Worm (Caenorhabditis elegans) whole organism, L1 larva: Measurements from ENCODE around the gene C35D6.4.

Experiments used
- C16A3.4 ChIP-seq: fragments of 150-350 bp; optimal IDR thresholded peaks from 2 replicates; lab custom pipeline; 2014; ENCODE audit warnings: missing biosample characterization, missing genetic modification characterization
- aha-1 ChIP-seq: fragments of 150-350 bp; optimal IDR thresholded peaks from 2 replicates; lab custom pipeline; 2014; ENCODE audit warnings: missing biosample characterization, missing genetic modification characterization
- aly-2 ChIP-seq: fragments of 150-350 bp; optimal IDR thresholded peaks from 2 replicates; lab custom pipeline; 2014; ENCODE audit warnings: missing biosample characterization, missing genetic modification characterization
- ceh-8 ChIP-seq: fragments of 200-800 bp; sonication (Bioruptor generic); optimal IDR thresholded peaks from 2 replicates; lab custom pipeline; 2018; ENCODE audit warnings: mild to moderate bottlenecking, missing genetic modification characterization, moderate library complexity, missing compliant biosample characterization
- ceh-88 ChIP-seq: fragments of 200-800 bp; sonication (Bioruptor generic); IDR thresholded peaks from 2 replicates; pipeline ENCODE4 v1.3.6; 2022; ENCODE audit warnings: missing genetic modification characterization, missing compliant biosample characterization
- ceh-90 ChIP-seq: sonication (generic microtip); optimal IDR thresholded peaks from 2 replicates; lab custom pipeline; 2016; ENCODE audit warnings: missing genetic modification characterization, missing compliant biosample characterization
- dpl-1 ChIP-seq, 3 experiments: fragments of 150-350 bp in 2 of 3; sonication (generic microtip) in 1 of 3; optimal IDR thresholded peaks; 2 replicates each; lab custom pipeline; 2014 to 2017; ENCODE audit warnings: missing biosample characterization in 3 of 3, missing genetic modification characterization in 3 of 3, missing genetic modification reagents in 3 of 3
- efl-1 ChIP-seq, 4 experiments: fragments of 150-350 bp; optimal IDR thresholded peaks in 3 of 4; peaks in 1 of 4; 1 replicate in 1 of 4; 2 replicates in 3 of 4; lab custom pipeline; 2014; ENCODE audit warnings: missing biosample characterization in 2 of 4, missing genetic modification characterization in 2 of 4, missing genetic modification reagents in 2 of 4
- elt-2 ChIP-seq: sonication (generic microtip); optimal IDR thresholded peaks from 2 replicates; lab custom pipeline; 2016; ENCODE audit warnings: missing genetic modification characterization, mild to moderate bottlenecking, inconsistent platforms, missing compliant biosample characterization, missing genetic modification reagents
- elt-3 ChIP-seq, 6 experiments: fragments of 150-350 bp in 1 of 6; sonication (generic microtip); optimal IDR thresholded peaks; 2 replicates each; lab custom pipeline; 2017 to 2018; ENCODE audit warnings: missing biosample characterization in 6 of 6, missing genetic modification characterization in 6 of 6, inconsistent platforms in 1 of 6
- ets-5 ChIP-seq: fragments of 200-800 bp; sonication (Bioruptor generic); IDR thresholded peaks from 2 replicates; pipeline ENCODE4 v1.3.6; 2022; ENCODE audit warnings: missing genetic modification characterization, missing compliant biosample characterization
- fkh-10 ChIP-seq: sonication (generic microtip); optimal IDR thresholded peaks from 2 replicates; lab custom pipeline; 2017; ENCODE audit warnings: missing biosample characterization, missing genetic modification reagents, missing genetic modification characterization
- grh-1 ChIP-seq: fragments of 200-800 bp; sonication (Bioruptor generic); IDR thresholded peaks from 2 replicates; pipeline ENCODE4 v1.3.6; 2022; ENCODE audit warnings: missing genetic modification reagents, missing genetic modification characterization, missing compliant biosample characterization
- lin-14 ChIP-seq: fragments of 200-800 bp; sonication (Bioruptor generic); optimal IDR thresholded peaks from 2 replicates; lab custom pipeline; 2018; ENCODE audit warnings: mild to moderate bottlenecking, missing genetic modification characterization, moderate library complexity, missing compliant biosample characterization
- lir-3 ChIP-seq: sonication (generic microtip); optimal IDR thresholded peaks from 2 replicates; lab custom pipeline; 2016; ENCODE audit warnings: mild to moderate bottlenecking, missing genetic modification characterization, moderate library complexity, missing compliant biosample characterization; ENCODE audit not compliant: poor library complexity
- mef-2 ChIP-seq: fragments of 150-350 bp; optimal IDR thresholded peaks from 2 replicates; lab custom pipeline; 2014; ENCODE audit warnings: missing biosample characterization, missing genetic modification characterization
- nhr-71 ChIP-seq: sonication (generic microtip); optimal IDR thresholded peaks from 2 replicates; lab custom pipeline; 2016; ENCODE audit warnings: mild to moderate bottlenecking, missing genetic modification characterization, moderate library complexity, missing compliant biosample characterization
- nhr-85 ChIP-seq: sonication (generic microtip); peaks from one replicate; lab custom pipeline; 2016; ENCODE audit warnings: missing genetic modification characterization, inconsistent platforms, missing compliant biosample characterization
- nhr-90 ChIP-seq: sonication (generic microtip); optimal IDR thresholded peaks from 2 replicates; lab custom pipeline; 2016; ENCODE audit warnings: mild to moderate bottlenecking, missing genetic modification characterization, missing compliant biosample characterization; ENCODE audit not compliant: poor library complexity
- pax-3 ChIP-seq: fragments of 200-800 bp; sonication (Bioruptor generic); optimal IDR thresholded peaks from 2 replicates; lab custom pipeline; 2018; ENCODE audit warnings: mild to moderate bottlenecking, missing genetic modification characterization, moderate library complexity, missing compliant biosample characterization
- pqm-1 ChIP-seq: sonication (generic microtip); optimal IDR thresholded peaks from 3 replicates; lab custom pipeline; 2017; ENCODE audit warnings: missing biosample characterization, missing genetic modification characterization
- rnt-1 ChIP-seq: sonication (generic microtip); optimal IDR thresholded peaks from 2 replicates; lab custom pipeline; 2016; ENCODE audit warnings: mild to moderate bottlenecking, missing genetic modification characterization, moderate library complexity, missing compliant biosample characterization
- snpc-4 ChIP-seq: fragments of 150-350 bp; optimal IDR thresholded peaks from 2 replicates; lab custom pipeline; 2014; ENCODE audit warnings: missing biosample characterization, missing genetic modification characterization
- snu-23 ChIP-seq: sonication (generic microtip); optimal IDR thresholded peaks from 2 replicates; lab custom pipeline; 2016; ENCODE audit warnings: missing genetic modification characterization, missing compliant biosample characterization
- sptf-1 ChIP-seq: fragments of 150-350 bp; optimal IDR thresholded peaks from 2 replicates; lab custom pipeline; 2014; ENCODE audit warnings: missing biosample characterization, missing genetic modification characterization
- sup-37 ChIP-seq: fragments of 200-800 bp; sonication (Bioruptor generic); optimal IDR thresholded peaks from 2 replicates; lab custom pipeline; 2018; ENCODE audit warnings: mild to moderate bottlenecking, missing genetic modification characterization, missing compliant biosample characterization
- tbx-2 ChIP-seq: sonication (generic microtip); optimal IDR thresholded peaks from 2 replicates; lab custom pipeline; 2016; ENCODE audit warnings: missing genetic modification characterization, missing compliant biosample characterization
- unc-62 ChIP-seq: fragments of 150-350 bp; optimal IDR thresholded peaks from 2 replicates; lab custom pipeline; 2014; ENCODE audit warnings: missing biosample characterization, missing genetic modification reagents, missing genetic modification characterization
- unc-98 ChIP-seq: fragments of 200-800 bp; sonication (Bioruptor generic); IDR thresholded peaks from 2 replicates; pipeline ENCODE4 v1.3.6; 2022; ENCODE audit warnings: missing genetic modification characterization, missing compliant biosample characterization
- ztf-11 ChIP-seq, 2 experiments: sonication (generic microtip); optimal IDR thresholded peaks; 2 replicates each; lab custom pipeline; 2016 to 2017; ENCODE audit warnings: missing genetic modification characterization in 2 of 2, missing biosample characterization in 1 of 2, missing compliant biosample characterization in 1 of 2
- ztf-4 ChIP-seq: fragments of 150-350 bp; optimal IDR thresholded peaks from 2 replicates; lab custom pipeline; 2014; ENCODE audit warnings: missing biosample characterization, missing genetic modification characterization

Gene C35D6.4

DNA sequence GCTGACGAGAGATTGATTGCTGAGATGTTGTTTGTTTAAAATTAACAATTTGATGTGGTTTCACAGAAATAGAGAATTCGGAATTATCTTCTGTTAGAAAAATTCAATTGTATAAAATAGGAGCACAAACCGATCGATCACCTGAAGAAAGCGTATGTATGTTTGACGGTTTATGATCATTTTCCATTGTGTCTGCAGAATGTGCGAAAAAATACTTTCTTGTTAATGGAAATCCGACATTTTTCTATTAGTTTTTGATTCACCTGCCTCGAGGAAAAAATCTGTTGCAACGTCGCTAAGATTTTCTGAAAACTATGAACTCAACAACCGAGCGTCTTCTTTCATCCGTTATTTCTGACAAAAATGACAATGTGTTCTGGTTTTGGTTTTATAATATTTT, 14.1 kb upstream of the C35D6.4 start, which contains the start of gene C35D6.13:
Gene C35D6.13 (plus strand): TSS at position 301 of the 400 bp plus-strand sequence.
- TF ChIP-seq nhr-85 (tag; lab: Kevin White, UChicago), result peak; percentile 1
- no peak for TF ChIP-seq elt-3 (tag; optimal IDR thresholded peaks at IDR 0.05; lab: Kevin White, UChicago)
- TF ChIP-seq snpc-4, result no peak
- TF ChIP-seq, all 84 proteins: peak for 1

DNA sequence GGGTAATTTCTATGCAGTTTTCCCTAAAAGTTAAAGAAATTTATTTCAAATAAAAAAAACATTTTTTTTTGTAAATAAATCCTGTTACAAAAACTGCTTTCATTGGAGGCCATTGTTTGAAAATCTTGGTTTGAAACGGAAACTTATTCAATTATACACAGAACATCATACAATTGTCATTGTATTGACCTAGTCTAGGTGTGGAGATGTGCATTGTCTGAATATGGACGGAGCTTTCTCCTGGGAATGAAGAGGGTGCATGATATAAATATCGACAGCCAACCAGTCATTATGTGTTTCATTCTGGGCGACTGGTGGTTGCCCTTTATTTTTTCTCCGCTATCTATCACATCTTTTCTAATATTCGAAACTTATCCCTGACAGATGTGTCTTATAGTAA, 4.3 kb upstream of the C35D6.4 start, which contains the start of gene C35D6.3:
Gene C35D6.3 (plus strand): TSS at position 301 of the 400 bp plus-strand sequence.
- no peak for TF ChIP-seq elt-3 (tag; optimal IDR thresholded peaks at IDR 0.05; lab: Kevin White, UChicago)
- no peak for TF ChIP-seq sup-37
- no peak for TF ChIP-seq elt-2
- no peak for TF ChIP-seq grh-1 (GFP tag; lab: Robert Waterston, UW)
- no peak for TF ChIP-seq ceh-88
- TF ChIP-seq nhr-90, result no peak
- TF ChIP-seq ztf-11 (tag; optimal IDR thresholded peaks at IDR 0.05; lab: Kevin White, UChicago), result no peak
- TF ChIP-seq unc-62 (GFP tag; lab: Kevin White, UChicago), result no peak
- no peak for TF ChIP-seq aha-1 (tag; lab: Kevin White, UChicago)
- TF ChIP-seq sptf-1 (tag; lab: Kevin White, UChicago), result no peak
- TF ChIP-seq, all 84 proteins: peak for 0

DNA sequence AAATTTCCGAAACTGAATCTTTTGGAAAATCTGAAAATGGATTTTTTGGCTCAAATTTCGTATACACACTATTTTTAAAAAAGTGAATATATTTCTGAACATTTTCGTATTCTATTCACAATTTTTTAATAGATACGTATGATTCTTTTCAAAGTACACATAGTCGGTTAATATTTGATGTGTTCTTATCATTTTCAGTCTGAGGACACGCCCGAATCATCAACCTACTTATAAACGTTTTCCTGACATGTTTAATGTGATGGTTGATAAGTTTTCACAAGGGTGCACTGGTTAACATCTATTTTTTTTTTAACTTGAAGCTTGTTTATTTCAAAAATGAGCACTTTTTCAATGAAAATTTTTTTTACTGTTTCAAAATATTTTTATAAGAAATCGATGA, 13.8 kb downstream of the C35D6.4 start:
- TF ChIP-seq aha-1 (tag; lab: Kevin White, UChicago) (no peak), dpl-1 (GFP tag; optimal IDR thresholded peaks at IDR 0.05; lab: Kevin White, UChicago) (no peak), fkh-10 (GFP tag; lab: Kevin White, UChicago) (no peak), ceh-90 (tag; lab: Kevin White, UChicago) (no peak), C16A3.4 (tag; lab: Kevin White, UChicago) (no peak), ets-5 (no peak), nhr-71 (tag; lab: Kevin White, UChicago) (no peak), ztf-4 (no peak), unc-98 (GFP tag; lab: Robert Waterston, UW) (no peak), rnt-1 (tag; lab: Kevin White, UChicago) (no peak), lin-14 (GFP tag; lab: Kevin White, UChicago) (no peak), nhr-90 (no peak), snu-23 (no peak), aly-2 (tag; lab: Kevin White, UChicago) (no peak), ztf-11 (tag; optimal IDR thresholded peaks at IDR 0.05; lab: Kevin White, UChicago) (no peak), pax-3 (tag; lab: Kevin White, UChicago) (no peak), lir-3 (no peak), ceh-8 (no peak), mef-2 (tag; lab: Kevin White, UChicago) (no peak)

DNA sequence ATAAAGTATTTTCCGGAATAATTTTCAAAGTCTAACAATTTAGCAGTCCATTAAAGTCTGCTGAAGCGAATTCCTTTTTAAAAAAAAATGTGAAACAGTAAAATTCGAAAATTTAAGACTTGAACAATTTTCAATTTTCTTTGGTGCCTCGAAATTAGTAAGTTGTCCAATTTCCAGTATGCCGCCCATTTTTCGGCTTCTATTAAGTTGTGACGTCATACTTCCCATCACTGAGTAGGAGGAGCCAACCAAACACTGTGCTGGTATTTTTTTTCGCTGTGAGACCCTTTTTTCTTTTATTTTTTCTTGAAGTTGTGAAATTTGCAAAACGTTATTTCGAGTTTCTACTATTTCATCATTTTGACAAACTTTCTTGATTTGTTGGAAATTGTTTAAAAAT, 19.8 kb downstream of the C35D6.4 start:
- TF ChIP-seq pqm-1 (tag; lab: Kevin White, UChicago) (no peak), efl-1 (optimal IDR thresholded peaks at IDR 0.05; lab: Kevin White, UChicago) (no peak), efl-1 (GFP tag; optimal IDR thresholded peaks at IDR 0.05 in 1 of 2; lab: Kevin White, UChicago) (peak in 1 of 2 experiments; percentile 79)

DNA sequence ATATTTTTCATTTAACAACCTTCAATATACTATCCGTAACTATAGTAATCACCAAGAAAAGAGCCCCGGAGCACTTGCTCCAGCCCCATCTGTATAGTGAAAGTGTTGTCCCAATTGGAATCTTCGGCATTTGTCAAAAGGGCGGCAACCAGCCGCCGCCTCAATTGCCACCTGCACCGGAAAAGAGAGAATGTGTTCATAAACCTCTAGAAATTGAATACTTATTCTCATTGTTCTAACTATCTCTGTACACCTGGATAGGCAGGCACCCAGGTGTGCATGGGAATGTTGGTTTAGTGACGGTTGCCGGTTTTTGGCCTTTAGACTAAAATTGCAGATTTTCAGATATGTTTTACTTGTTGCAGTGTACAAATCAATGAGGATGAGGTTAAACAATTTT, 27.2 kb downstream of the C35D6.4 start:
- no peak for TF ChIP-seq lin-14 (GFP tag; lab: Kevin White, UChicago)
- no peak for TF ChIP-seq efl-1 (optimal IDR thresholded peaks at IDR 0.05; lab: Kevin White, UChicago)
- TF ChIP-seq efl-1 (GFP tag; optimal IDR thresholded peaks at IDR 0.05 in 1 of 2; lab: Kevin White, UChicago), result peak in 1 of 2 experiments; percentile 77
- TF ChIP-seq, all 84 proteins: peak for 1

DNA sequence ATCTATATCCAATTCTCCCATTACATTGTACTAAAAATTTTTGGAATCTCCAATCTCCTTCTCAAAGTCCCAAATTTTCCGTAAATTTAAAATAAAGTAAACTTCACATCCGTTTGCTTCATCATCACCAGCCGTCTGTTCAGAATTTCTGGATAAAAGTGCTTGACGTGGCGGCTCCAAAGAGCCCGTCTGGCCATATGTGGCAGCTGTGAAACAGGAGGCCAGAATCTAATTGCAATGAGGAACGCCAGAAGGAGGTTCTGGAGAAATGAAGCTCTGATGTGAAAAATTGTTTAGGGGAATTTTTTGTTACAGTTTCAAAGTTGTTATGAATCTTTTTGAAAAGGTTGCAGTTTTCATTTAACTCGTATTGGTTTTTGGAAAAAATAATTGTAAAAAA, 29.5 kb downstream of the C35D6.4 start:
- TF ChIP-seq efl-1 (optimal IDR thresholded peaks at IDR 0.05; lab: Kevin White, UChicago) (no peak), efl-1 (GFP tag; optimal IDR thresholded peaks at IDR 0.05 in 1 of 2; lab: Kevin White, UChicago) (peak in 1 of 2 experiments; percentile 59), tbx-2 (no peak)
